Fruit fly (Drosophila melanogaster): ENCODE measurements around the gene Sf3b5.

Gene Sf3b5

dm6 chr3R:9057032-9057397 is 41.9 kb upstream of the Sf3b5 start (continued):
- TF ChIP-seq fd102C (GFP tag; optimal IDR thresholded peaks at IDR 0.05): no peak

- TF ChIP-seq CG4404 (GFP tag; IDR thresholded peaks at IDR 0.05) (no peak), Dek (tag; optimal IDR thresholded peaks at IDR 0.05) (no peak), gsb (GFP tag; IDR thresholded peaks at IDR 0.05) (no peak), CG15479 (GFP tag; optimal IDR thresholded peaks at IDR 0.05) (peak; percentile 7), Atf-2 (GFP tag; optimal IDR thresholded peaks at IDR 0.05) (no peak), Ptx1 (GFP tag; IDR thresholded peaks at IDR 0.05) (no peak), CG8388 (GFP tag; optimal IDR thresholded peaks at IDR 0.05) (no peak), Asciz (GFP tag; optimal IDR thresholded peaks at IDR 0.05) (peak; percentile 4), H15 (GFP tag; IDR thresholded peaks at IDR 0.05) (no peak), sens (GFP tag) (peak; percentile 72), CG18599 (GFP tag; optimal IDR thresholded peaks at IDR 0.05) (no peak), Myb (GFP tag; optimal IDR thresholded peaks at IDR 0.05) (no peak), da (GFP tag; optimal IDR thresholded peaks at IDR 0.05) (no peak), nom (GFP tag; optimal IDR thresholded peaks at IDR 0.05) (peak; percentile 88), CG11504 (tag; optimal IDR thresholded peaks at IDR 0.05) (no peak), Ets65A (GFP tag) (peak; percentile 47), Pdp1 (GFP tag; optimal IDR thresholded peaks at IDR 0.05) (peak in 1 of 2 experiments; percentile 33), CG1792 (GFP tag; optimal IDR thresholded peaks at IDR 0.05) (peak; percentile 7), fd3F (GFP tag; optimal IDR thresholded peaks at IDR 0.05) (peak; percentile 14), peb (GFP tag; IDR thresholded peaks at IDR 0.05) (no peak), scrt (GFP tag; optimal IDR thresholded peaks at IDR 0.05) (peak; percentile 19), cg (GFP tag; optimal IDR thresholded peaks at IDR 0.05) (peak; percentile 21), CG1832 (GFP tag; optimal IDR thresholded peaks at IDR 0.05) (peak; percentile 74), trem (tag; optimal IDR thresholded peaks at IDR 0.05) (peak; percentile 8), CrebB (tag; optimal IDR thresholded peaks at IDR 0.05) (no peak), br (optimal IDR thresholded peaks at IDR 0.05) (no peak), pros (GFP tag; optimal IDR thresholded peaks at IDR 0.05) (peak; percentile 77), bsh (GFP tag; optimal IDR thresholded peaks at IDR 0.05) (peak in 1 of 2 experiments; percentile 73), CG16779 (GFP tag; IDR thresholded peaks at IDR 0.05) (no peak), ewg (GFP tag; optimal IDR thresholded peaks at IDR 0.05) (peak; percentile 92), CG12071 (GFP tag; optimal IDR thresholded peaks at IDR 0.05) (no peak), CG4282 (GFP tag; optimal IDR thresholded peaks at IDR 0.05) (no peak), CG32772 (GFP tag; IDR thresholded peaks at IDR 0.05) (no peak), CG2116 (GFP tag; optimal IDR thresholded peaks at IDR 0.05) (no peak), grau (tag; optimal IDR thresholded peaks at IDR 0.05) (no peak), grn (GFP tag; optimal IDR thresholded peaks at IDR 0.05) (no peak), CG15514 (GFP tag; optimal IDR thresholded peaks at IDR 0.05) (no peak), phol (tag; optimal IDR thresholded peaks at IDR 0.05) (no peak), Trl (optimal IDR thresholded peaks at IDR 0.05) (peak in 1 of 2 experiments; percentile 46), Trl (GFP tag; optimal IDR thresholded peaks at IDR 0.05) (no peak), z (GFP tag; IDR thresholded peaks at IDR 0.05) (no peak), CG31441 (GFP tag; IDR thresholded peaks at IDR 0.05) (no peak)
These were observed 41.4 kb upstream of the Sf3b5 start for dm6 chr3R:9056409-9057031.

Measured in whole organism, embryonic.